Worm (Caenorhabditis elegans): Measurements from ENCODE around the gene F59C12.4.

- no peak for TF ChIP-seq him-1 (tag; optimal IDR thresholded peaks at IDR 0.05)
- no peak for TF ChIP-seq dao-5 (tag; optimal IDR thresholded peaks at IDR 0.05)
Measured at ce11 chrX:16623269-16623668, 20.8 kb upstream of the F59C12.4 start.
